Worm (Caenorhabditis elegans) whole organism, L4/young adult: ENCODE measurements around the gene C27D6.1.
A peak's percentile ranks its signal among the peaks of the same experiment; 100 is the strongest.

Experiments
- W03F9.2 ChIP-seq: fragments of 150-350 bp; optimal IDR thresholded peaks from 2 replicates; lab custom pipeline; 2014; ENCODE audit warnings: missing biosample characterization, missing genetic modification characterization
- dao-5 ChIP-seq: sonication (generic microtip); optimal IDR thresholded peaks from 2 replicates; lab custom pipeline; 2016; ENCODE audit warnings: missing genotype, missing genetic modification characterization, moderate library complexity, missing compliant biosample characterization

ce11 chrII:5182451-5182850 is 9.9 kb downstream of the C27D6.1 start:
- TF ChIP-seq dao-5 (tag; lab: Kevin White, UChicago) (peak; percentile 10), W03F9.2 (tag; lab: Kevin White, UChicago) (peak; percentile 22)
